Worm (Caenorhabditis elegans): ENCODE measurements around the gene srx-64.

DNA sequence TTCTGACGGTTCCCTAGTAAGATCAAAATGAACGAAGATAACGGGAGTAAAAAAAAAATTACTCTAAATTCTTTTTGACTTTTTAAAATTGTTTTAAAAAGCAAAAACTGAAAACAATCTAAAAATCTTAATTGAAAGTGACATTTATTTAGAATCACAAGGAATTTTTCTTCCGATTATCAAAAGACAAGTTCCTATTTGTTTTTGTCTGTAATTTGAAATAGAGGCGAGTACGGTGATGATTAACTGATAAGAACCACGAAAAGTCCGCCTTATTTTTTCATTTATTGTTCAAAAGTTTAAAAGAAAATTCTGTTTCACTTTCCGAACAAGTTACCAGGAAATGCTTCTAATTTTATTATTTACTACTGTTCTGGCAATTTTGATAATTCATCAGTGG, 20.5 kb downstream of the srx-64 start, which contains the start of gene dach-1:
- TF ChIP-seq unc-62 (GFP tag; optimal IDR thresholded peaks at IDR 0.05) = no peak
- no peak for TF ChIP-seq lsy-2 (tag; optimal IDR thresholded peaks at IDR 0.05)
- no peak for TF ChIP-seq lin-11 (tag; optimal IDR thresholded peaks at IDR 0.05)
- no peak for TF ChIP-seq nhr-77 (tag; optimal IDR thresholded peaks at IDR 0.05)
